Worm (Caenorhabditis elegans) whole organism, L4 larva: Measurements from ENCODE around the gene tag-293.

ENCODE experiments used
- egl-43 ChIP-seq: fragments of 200-800 bp; sonication (Bioruptor generic); IDR thresholded peaks from 2 replicates; pipeline ENCODE4 v1.3.6; 2022; ENCODE audit warnings: missing genetic modification reagents, missing genetic modification characterization, missing compliant biosample characterization
- mdl-1 ChIP-seq, 2 experiments: fragments of 150-350 bp in 1 of 2; sonication (generic microtip) in 1 of 2; optimal IDR thresholded peaks; 2 replicates each; lab custom pipeline; 2014 to 2017; ENCODE audit warnings: missing biosample characterization in 2 of 2, missing genetic modification characterization in 2 of 2

- TF ChIP-seq egl-43 (GFP tag; lab: Robert Waterston, UW) (no peak), mdl-1 (tag; optimal IDR thresholded peaks at IDR 0.05; lab: Kevin White, UChicago) (no peak)
These were observed 42.1 kb downstream of the tag-293 start, which contains the start of gene srx-6 for ce11 chrV:7313233-7313632.
